Fruit fly (Drosophila melanogaster): ENCODE results near the gene PolZ2.
A peak's percentile ranks its signal among the peaks of the same experiment; 100 is the strongest.

The PolZ2 gene

dm6 chr3R:5608422-5608821, 19.7 kb downstream of the PolZ2 start:
- TF ChIP-seq unc-4 (GFP tag; IDR thresholded peaks at IDR 0.05; ENCODE audit: partially characterized antibody) (no peak), Dip2 (GFP tag; IDR thresholded peaks at IDR 0.05) (no peak), Lpt (GFP tag; optimal IDR thresholded peaks at IDR 0.05) (no peak), tll (GFP tag; optimal IDR thresholded peaks at IDR 0.05) (no peak), CG16779 (GFP tag; IDR thresholded peaks at IDR 0.05) (0 out of 2 replicates have a peak, but pooled peaks have one; percentile 18), Dref (GFP tag; IDR thresholded peaks at IDR 0.05) (no peak), CG9215 (GFP tag; IDR thresholded peaks at IDR 0.05) (no peak), Med (GFP tag) (peak; percentile 52), CG11456 (GFP tag; IDR thresholded peaks at IDR 0.05) (0 out of 3 replicates have a peak, but pooled peaks have one; percentile 32), CG12219 (GFP tag; optimal IDR thresholded peaks at IDR 0.05) (no peak), CG32772 (GFP tag; IDR thresholded peaks at IDR 0.05) (no peak), inv (GFP tag; IDR thresholded peaks at IDR 0.05; ENCODE audit: partially characterized antibody) (0 out of 2 replicates have a peak, but pooled peaks have one; percentile 12), caup (GFP tag; optimal IDR thresholded peaks at IDR 0.05; ENCODE audit: severe bottlenecking) (no peak), ci (GFP tag; IDR thresholded peaks at IDR 0.05) (0 out of 3 replicates have a peak, but pooled peaks have one; percentile 25), CG15601 (tag; optimal IDR thresholded peaks at IDR 0.05) (no peak), CG15479 (GFP tag; optimal IDR thresholded peaks at IDR 0.05) (no peak), CG3281 (GFP tag; optimal IDR thresholded peaks at IDR 0.05) (no peak), CG33557 (GFP tag; optimal IDR thresholded peaks at IDR 0.05) (no peak), CG8478 (optimal IDR thresholded peaks at IDR 0.05) (peak; percentile 59), exex (tag; optimal IDR thresholded peaks at IDR 0.05) (no peak), peb (GFP tag; IDR thresholded peaks at IDR 0.05) (no peak), HLH4C (GFP tag; IDR thresholded peaks at IDR 0.05; ENCODE audit: partially characterized antibody) (no peak), Dfd (GFP tag; optimal IDR thresholded peaks at IDR 0.05) (peak in 1 of 2 experiments; percentile 73), fd64A (GFP tag; optimal IDR thresholded peaks at IDR 0.05) (no peak), CG11093 (GFP tag; IDR thresholded peaks at IDR 0.05) (0 out of 3 replicates have a peak, but pooled peaks have one; percentile 40)

DNA sequence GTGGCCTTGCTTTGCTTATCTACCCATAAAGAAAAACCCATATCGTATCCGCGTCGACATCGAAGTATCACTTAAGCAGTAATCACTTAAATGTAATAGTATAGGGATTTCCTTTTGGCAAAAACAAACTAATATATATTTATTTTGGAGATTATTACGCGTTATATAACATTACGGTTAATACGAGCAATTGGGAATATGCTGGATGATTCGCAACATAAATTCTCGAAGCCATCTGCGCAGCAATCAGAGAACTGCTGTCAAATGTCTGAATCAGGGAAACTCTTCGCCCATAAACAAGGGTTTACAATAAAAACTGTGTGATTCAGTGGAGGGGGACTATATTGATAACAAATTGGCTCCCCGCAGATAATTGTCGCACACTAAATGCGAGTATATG, 22.0 kb downstream of the PolZ2 start:
- peak; percentile 9 for TF ChIP-seq sens (GFP tag)
- TF ChIP-seq CG30403 (GFP tag; optimal IDR thresholded peaks at IDR 0.05), result no peak
- no peak for TF ChIP-seq usp (GFP tag; optimal IDR thresholded peaks at IDR 0.05)
- peak in 1 of 2 experiments; percentile 91 for TF ChIP-seq Pdp1 (GFP tag; optimal IDR thresholded peaks at IDR 0.05)
- no peak for TF ChIP-seq CG4617 (GFP tag; optimal IDR thresholded peaks at IDR 0.05; ENCODE audit: borderline replicate concordance)
- TF ChIP-seq CG2889 (GFP tag; IDR thresholded peaks at IDR 0.05), result no peak
- TF ChIP-seq ewg (GFP tag; optimal IDR thresholded peaks at IDR 0.05), result no peak
- TF ChIP-seq E2f1 (GFP tag; IDR thresholded peaks at IDR 0.05), result no peak
- peak; percentile 55 for TF ChIP-seq exex (tag; optimal IDR thresholded peaks at IDR 0.05)
- no peak for TF ChIP-seq YL-1 (GFP tag; optimal IDR thresholded peaks at IDR 0.05)
- peak; percentile 88 for TF ChIP-seq sug (tag; optimal IDR thresholded peaks at IDR 0.05)

- TF ChIP-seq az2 (GFP tag; optimal IDR thresholded peaks at IDR 0.05) (no peak), Med (GFP tag) (peak; percentile 22), nom (GFP tag; optimal IDR thresholded peaks at IDR 0.05) (peak; percentile 40)
These were observed 22.5 kb downstream of the PolZ2 start for dm6 chr3R:5611167-5611566.

DNA sequence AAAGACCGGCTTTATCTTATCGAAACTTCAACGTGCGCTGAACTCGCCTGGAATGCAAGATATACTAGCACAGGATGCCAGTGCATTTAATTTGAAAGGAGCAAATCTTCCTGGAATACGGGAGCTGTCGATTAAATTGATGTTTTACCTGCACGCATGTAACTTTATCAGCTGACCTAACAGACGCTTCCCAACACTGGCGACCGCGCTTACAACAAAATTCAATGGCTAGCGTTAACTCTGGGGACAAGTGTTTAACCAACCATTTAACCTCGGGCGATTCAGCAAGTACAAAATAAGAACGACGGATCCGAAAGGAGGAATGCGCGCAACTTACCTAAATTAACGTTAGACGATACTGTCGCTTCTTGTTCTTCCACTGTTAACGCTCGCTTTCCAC, 23.1 kb downstream of the PolZ2 start:
- TF ChIP-seq CG2199 (GFP tag; IDR thresholded peaks at IDR 0.05) (no peak), CG16813 (GFP tag; IDR thresholded peaks at IDR 0.05; ENCODE audit: partially characterized antibody) (no peak), CG4360 (GFP tag; IDR thresholded peaks at IDR 0.05) (peak; percentile 65), Med (GFP tag) (peak; percentile 69), Sox102F (GFP tag; optimal IDR thresholded peaks at IDR 0.05) (no peak), crp (GFP tag; optimal IDR thresholded peaks at IDR 0.05) (peak in 1 of 2 experiments; percentile 77), CG10267 (tag; optimal IDR thresholded peaks at IDR 0.05) (peak; percentile 80), nom (GFP tag; optimal IDR thresholded peaks at IDR 0.05) (no peak), Usf (GFP tag; optimal IDR thresholded peaks at IDR 0.05) (no peak), Kr (GFP tag; optimal IDR thresholded peaks at IDR 0.05) (no peak), grau (tag; optimal IDR thresholded peaks at IDR 0.05) (no peak), rib (GFP tag; IDR thresholded peaks at IDR 0.05) (0 out of 2 replicates have a peak, but pooled peaks have one; percentile 42), stwl (tag; optimal IDR thresholded peaks at IDR 0.05) (peak; percentile 31)

Measured in whole organism, embryonic.